Worm (Caenorhabditis elegans) whole organism, L2 larva: ENCODE data around the gene fic-1.

Experiments
- F13H6.1 ChIP-seq: sonication (generic microtip); optimal IDR thresholded peaks from 2 replicates; lab custom pipeline; 2016; ENCODE audit warnings: missing genetic modification characterization, missing compliant biosample characterization
- alr-1 ChIP-seq: fragments of 150-350 bp; optimal IDR thresholded peaks from 2 replicates; lab custom pipeline; 2014; ENCODE audit warnings: missing biosample characterization, missing genetic modification characterization
- ama-1 ChIP-seq: fragments of 150-350 bp; optimal IDR thresholded peaks from 2 replicates; lab custom pipeline; 2018; ENCODE audit warnings: inconsistent platforms
- blmp-1 ChIP-seq: sonication (generic microtip); optimal IDR thresholded peaks from 2 replicates; lab custom pipeline; 2017; ENCODE audit warnings: missing genetic modification characterization, mild to moderate bottlenecking, missing compliant biosample characterization, antibody characterized with exemption, moderate library complexity; ENCODE audit not compliant: insufficient read depth
- elt-1 ChIP-seq: fragments of 150-350 bp; optimal IDR thresholded peaks from 2 replicates; lab custom pipeline; 2014; ENCODE audit warnings: missing biosample characterization, missing genetic modification characterization
- lin-11 ChIP-seq: fragments of 150-350 bp; sonication (generic microtip); optimal IDR thresholded peaks from 2 replicates; lab custom pipeline; 2014; ENCODE audit warnings: missing biosample characterization, missing genetic modification characterization, inconsistent platforms, mixed read lengths
- lin-13 ChIP-seq: fragments of 150-350 bp; optimal IDR thresholded peaks from 2 replicates; lab custom pipeline; 2014; ENCODE audit warnings: missing biosample characterization, missing genetic modification reagents, missing genetic modification characterization
- nhr-10 ChIP-seq: sonication (generic microtip); optimal IDR thresholded peaks from 2 replicates; lab custom pipeline; 2017; ENCODE audit warnings: missing biosample characterization, missing genetic modification characterization
- unc-39 ChIP-seq: fragments of 150-350 bp; optimal IDR thresholded peaks from 2 replicates; lab custom pipeline; 2014; ENCODE audit warnings: missing biosample characterization, missing genetic modification characterization
- unc-62 ChIP-seq: fragments of 150-350 bp; optimal IDR thresholded peaks from 2 replicates; lab custom pipeline; 2014; ENCODE audit warnings: missing biosample characterization, missing genetic modification reagents, missing genetic modification characterization
- zag-1 ChIP-seq: fragments of 150-350 bp; optimal IDR thresholded peaks from 2 replicates; lab custom pipeline; 2014; ENCODE audit warnings: missing biosample characterization, missing genetic modification characterization
- ztf-11 ChIP-seq: sonication (generic microtip); optimal IDR thresholded peaks from 2 replicates; lab custom pipeline; 2017; ENCODE audit warnings: missing biosample characterization, missing genetic modification characterization
- ztf-4 ChIP-seq: fragments of 150-350 bp; optimal IDR thresholded peaks from 2 replicates; lab custom pipeline; 2014; ENCODE audit warnings: missing biosample characterization, missing genetic modification characterization

DNA sequence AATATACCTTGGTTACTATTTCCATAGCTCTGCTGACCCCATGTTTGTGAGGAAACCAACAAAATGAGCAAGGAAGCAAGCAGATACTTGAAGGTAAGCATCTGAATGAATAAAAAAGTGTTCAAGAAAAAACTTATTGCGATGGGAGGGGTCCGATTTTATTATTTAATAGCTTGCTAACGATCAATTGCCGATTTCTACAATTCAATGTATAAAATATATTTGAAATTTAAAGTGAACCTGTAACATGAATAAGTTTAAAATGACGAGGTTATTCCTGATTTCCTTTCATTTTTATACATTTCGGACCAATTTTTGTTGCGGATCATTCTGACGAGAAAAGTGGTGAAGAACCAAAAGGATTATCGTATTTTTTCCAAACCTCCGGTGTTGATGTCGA is 40.7 kb upstream of the fic-1 start, which contains the start of gene srlf-13:
- TF ChIP-seq zag-1 (tag; lab: Kevin White, UChicago) (no peak), F13H6.1 (no peak), elt-1 (tag; lab: Kevin White, UChicago) (no peak), alr-1 (tag; lab: Kevin White, UChicago) (no peak), nhr-10 (tag; lab: Kevin White, UChicago) (no peak), lin-11 (tag; lab: Kevin White, UChicago) (no peak), ztf-11 (tag; lab: Kevin White, UChicago) (no peak), ama-1 (lab: Kevin White, UChicago) (no peak), blmp-1 (tag; lab: Kevin White, UChicago) (no peak), lin-13 (GFP tag; lab: Kevin White, UChicago) (no peak), unc-39 (no peak), unc-62 (GFP tag; lab: Kevin White, UChicago) (no peak), ztf-4 (tag; lab: Kevin White, UChicago) (no peak)
